Worm (Caenorhabditis elegans) whole organism, L2 larva: ENCODE data around the gene srg-5.

Experiments
- F13H6.1 ChIP-seq: sonication (generic microtip); optimal IDR thresholded peaks from 2 replicates; lab custom pipeline; 2016; ENCODE audit warnings: missing genetic modification characterization, missing compliant biosample characterization
- alr-1 ChIP-seq: fragments of 150-350 bp; optimal IDR thresholded peaks from 2 replicates; lab custom pipeline; 2014; ENCODE audit warnings: missing biosample characterization, missing genetic modification characterization
- ama-1 ChIP-seq: fragments of 150-350 bp; optimal IDR thresholded peaks from 2 replicates; lab custom pipeline; 2018; ENCODE audit warnings: inconsistent platforms
- blmp-1 ChIP-seq: sonication (generic microtip); optimal IDR thresholded peaks from 2 replicates; lab custom pipeline; 2017; ENCODE audit warnings: missing genetic modification characterization, mild to moderate bottlenecking, missing compliant biosample characterization, antibody characterized with exemption, moderate library complexity; ENCODE audit not compliant: insufficient read depth
- ceh-16 ChIP-seq: fragments of 150-350 bp; optimal IDR thresholded peaks from 2 replicates; lab custom pipeline; 2014; ENCODE audit warnings: missing biosample characterization, missing genetic modification characterization
- ceh-82 ChIP-seq: fragments of 150-350 bp; optimal IDR thresholded peaks from 2 replicates; lab custom pipeline; 2014; ENCODE audit warnings: missing biosample characterization, missing genetic modification characterization
- crh-2 ChIP-seq: sonication (generic microtip); optimal IDR thresholded peaks from 2 replicates; lab custom pipeline; 2017; ENCODE audit warnings: missing biosample characterization, missing genetic modification characterization
- egl-27 ChIP-seq: sonication (generic microtip); optimal IDR thresholded peaks from 3 replicates; lab custom pipeline; 2017; ENCODE audit warnings: missing biosample characterization, missing genetic modification reagents, missing genetic modification characterization
- elt-1 ChIP-seq: fragments of 150-350 bp; optimal IDR thresholded peaks from 2 replicates; lab custom pipeline; 2014; ENCODE audit warnings: missing biosample characterization, missing genetic modification characterization
- fos-1 ChIP-seq: fragments of 150-350 bp; optimal IDR thresholded peaks from 2 replicates; lab custom pipeline; 2014; ENCODE audit warnings: missing biosample characterization, missing genetic modification characterization
- lin-11 ChIP-seq: fragments of 150-350 bp; sonication (generic microtip); optimal IDR thresholded peaks from 2 replicates; lab custom pipeline; 2014; ENCODE audit warnings: missing biosample characterization, missing genetic modification characterization, inconsistent platforms, mixed read lengths
- lin-13 ChIP-seq: fragments of 150-350 bp; optimal IDR thresholded peaks from 2 replicates; lab custom pipeline; 2014; ENCODE audit warnings: missing biosample characterization, missing genetic modification reagents, missing genetic modification characterization
- lin-39 ChIP-seq: fragments of 150-350 bp; optimal IDR thresholded peaks from 2 replicates; lab custom pipeline; 2014; ENCODE audit warnings: missing biosample characterization, missing genetic modification reagents, missing genetic modification characterization
- nhr-10 ChIP-seq: sonication (generic microtip); optimal IDR thresholded peaks from 2 replicates; lab custom pipeline; 2017; ENCODE audit warnings: missing biosample characterization, missing genetic modification characterization
- nhr-11 ChIP-seq: fragments of 150-350 bp; optimal IDR thresholded peaks from 2 replicates; lab custom pipeline; 2014; ENCODE audit warnings: missing biosample characterization, missing genetic modification characterization
- nhr-129 ChIP-seq: fragments of 150-350 bp; optimal IDR thresholded peaks from 2 replicates; lab custom pipeline; 2014; ENCODE audit warnings: missing biosample characterization, missing genetic modification characterization
- nhr-21 ChIP-seq: fragments of 150-350 bp; optimal IDR thresholded peaks from 2 replicates; lab custom pipeline; 2014; ENCODE audit warnings: missing biosample characterization, missing genetic modification characterization
- nhr-23 ChIP-seq: fragments of 150-350 bp; optimal IDR thresholded peaks from 2 replicates; lab custom pipeline; 2014; ENCODE audit warnings: missing biosample characterization, missing genetic modification reagents, missing genetic modification characterization
- nhr-237 ChIP-seq: fragments of 150-350 bp; optimal IDR thresholded peaks from 2 replicates; lab custom pipeline; 2014; ENCODE audit warnings: missing biosample characterization, missing genetic modification characterization
- nhr-77 ChIP-seq: fragments of 150-350 bp; optimal IDR thresholded peaks from 2 replicates; lab custom pipeline; 2014; ENCODE audit warnings: missing biosample characterization, missing genetic modification characterization
- sem-4 ChIP-seq: fragments of 150-350 bp; optimal IDR thresholded peaks from 2 replicates; lab custom pipeline; 2014; ENCODE audit warnings: missing biosample characterization, missing genetic modification reagents, missing genetic modification characterization
- skn-1 ChIP-seq: sonication (generic microtip); optimal IDR thresholded peaks from 2 replicates; lab custom pipeline; 2017; ENCODE audit warnings: missing biosample characterization, missing genetic modification characterization
- sma-3 ChIP-seq: sonication (generic microtip); optimal IDR thresholded peaks from 2 replicates; lab custom pipeline; 2016; ENCODE audit warnings: missing genetic modification reagents, missing genetic modification characterization, missing compliant biosample characterization
- sma-9 ChIP-seq, 2 experiments: fragments of 150-350 bp in 1 of 2; sonication (generic microtip) in 1 of 2; optimal IDR thresholded peaks; 2 replicates each; lab custom pipeline; 2014 to 2016; ENCODE audit warnings: missing genetic modification characterization in 2 of 2, mild to moderate bottlenecking in 1 of 2, missing biosample characterization in 1 of 2, missing compliant biosample characterization in 1 of 2, missing genetic modification reagents in 1 of 2, moderate library complexity in 1 of 2
- unc-55 ChIP-seq: fragments of 150-350 bp; sonication (generic microtip); optimal IDR thresholded peaks from 3 replicates; lab custom pipeline; 2014; ENCODE audit warnings: missing biosample characterization, missing genetic modification reagents, missing genetic modification characterization
- zag-1 ChIP-seq: fragments of 150-350 bp; optimal IDR thresholded peaks from 2 replicates; lab custom pipeline; 2014; ENCODE audit warnings: missing biosample characterization, missing genetic modification characterization
- ztf-1 ChIP-seq: fragments of 200-800 bp; sonication (Bioruptor generic); conservative IDR thresholded peaks from 2 replicates; pipeline ENCODE4 v1.3.6; 2022; ENCODE audit warnings: missing genetic modification characterization, missing compliant biosample characterization
- ztf-11 ChIP-seq: sonication (generic microtip); optimal IDR thresholded peaks from 2 replicates; lab custom pipeline; 2017; ENCODE audit warnings: missing biosample characterization, missing genetic modification characterization

srg-5 gene

ce11 chrIII:6298131-6298530 lies 33.8 kb upstream of the srg-5 start, which contains the start of gene F47D12.3:
TSS of gene F47D12.3 (plus strand) at chrIII:6298461.
- TF ChIP-seq sem-4 (tag; lab: Kevin White, UChicago) = no peak
- TF ChIP-seq nhr-129 = no peak
- no peak for TF ChIP-seq nhr-237 (tag; lab: Kevin White, UChicago)
- no peak for TF ChIP-seq F13H6.1 (tag; lab: Kevin White, UChicago)
- no peak for TF ChIP-seq zag-1 (tag; lab: Kevin White, UChicago)
- no peak for TF ChIP-seq egl-27
- no peak for TF ChIP-seq lin-11
- no peak for TF ChIP-seq ceh-16 (tag; lab: Kevin White, UChicago)
- TF ChIP-seq nhr-77 (tag; lab: Kevin White, UChicago) = no peak
- no peak for TF ChIP-seq ceh-82
- TF ChIP-seq ztf-11 = no peak

- TF ChIP-seq unc-55 (GFP tag; lab: Kevin White, UChicago) (peak; percentile 77), ztf-1 (GFP tag; lab: Robert Waterston, UW) (no peak), zag-1 (tag; lab: Kevin White, UChicago) (peak; percentile 27), sma-9 (GFP tag; optimal IDR thresholded peaks at IDR 0.05; lab: Kevin White, UChicago) (no peak), sma-9 (tag; optimal IDR thresholded peaks at IDR 0.05; lab: Kevin White, UChicago) (no peak)
Measured at ce11 chrIII:6297599-6297998, 33.3 kb upstream of the srg-5 start.

- no peak for TF ChIP-seq sma-9 (GFP tag; optimal IDR thresholded peaks at IDR 0.05; lab: Kevin White, UChicago)
- no peak for TF ChIP-seq sma-9 (tag; optimal IDR thresholded peaks at IDR 0.05; lab: Kevin White, UChicago)
- no peak for TF ChIP-seq ceh-16 (tag; lab: Kevin White, UChicago)
- TF ChIP-seq lin-11 = no peak
- TF ChIP-seq unc-55 (GFP tag; lab: Kevin White, UChicago) = no peak
- TF ChIP-seq ztf-1 (GFP tag; lab: Robert Waterston, UW) = no peak
- TF ChIP-seq zag-1 (tag; lab: Kevin White, UChicago) = no peak
- TF ChIP-seq nhr-21 (tag; lab: Kevin White, UChicago) = no peak
- no peak for TF ChIP-seq nhr-23 (tag; lab: Kevin White, UChicago)
- TF ChIP-seq crh-2 (tag; lab: Kevin White, UChicago) = no peak
- TF ChIP-seq lin-39 (tag; lab: Kevin White, UChicago) = no peak
- TF ChIP-seq, all 48 proteins: peak for 0
Measured at ce11 chrIII:6295972-6296700, 31.8 kb upstream of the srg-5 start, which contains the start of gene F47D12.7. TSS of gene F47D12.7 (minus strand) at chrIII:6296022.

ce11 chrIII:6290469-6291182 lies 26.3 kb upstream of the srg-5 start:
- no peak for TF ChIP-seq nhr-23 (tag; lab: Kevin White, UChicago)
- TF ChIP-seq elt-1 = no peak
- TF ChIP-seq lin-13 (GFP tag; lab: Kevin White, UChicago) = no peak
- TF ChIP-seq fos-1 = peak; percentile 95

ce11 chrIII:6289366-6289765 lies 25.0 kb upstream of the srg-5 start:
- TF ChIP-seq nhr-10 (no peak), ztf-11 (no peak), sma-3 (GFP tag; lab: Kevin White, UChicago) (no peak), nhr-129 (peak; percentile 2), blmp-1 (tag; lab: Kevin White, UChicago) (no peak), alr-1 (tag; lab: Kevin White, UChicago) (no peak)

ce11 chrIII:6287195-6287594 lies 22.8 kb upstream of the srg-5 start, which contains the start of gene F47D12.6:
TSS of gene F47D12.6 (minus strand) at chrIII:6287295.
- no peak for TF ChIP-seq nhr-11 (tag; lab: Kevin White, UChicago)
- peak; percentile 41 for TF ChIP-seq fos-1
- TF ChIP-seq ama-1 (lab: Kevin White, UChicago) = no peak
- TF ChIP-seq unc-55 (GFP tag; lab: Kevin White, UChicago) = no peak
- TF ChIP-seq skn-1 = no peak
- no peak for TF ChIP-seq crh-2 (tag; lab: Kevin White, UChicago)
